Worm (Caenorhabditis elegans) whole organism, midembryonic: ENCODE data around the gene F14D7.14.

Experiments used
- T22C8.4 ChIP-seq: fragments of 200-800 bp; sonication (Bioruptor generic); IDR thresholded peaks from 2 replicates; pipeline ENCODE4 v1.3.6; 2022; ENCODE audit warnings: missing genetic modification characterization, missing compliant biosample characterization
- cog-1 ChIP-seq: sonication (generic microtip); optimal IDR thresholded peaks from 2 replicates; lab custom pipeline; 2016; ENCODE audit warnings: missing genetic modification characterization, missing compliant biosample characterization
- med-1 ChIP-seq: sonication (generic microtip); optimal IDR thresholded peaks from 2 replicates; lab custom pipeline; 2017; ENCODE audit warnings: missing genetic modification characterization, mild to moderate bottlenecking, missing compliant biosample characterization, antibody characterized with exemption, missing genetic modification reagents; ENCODE audit not compliant: insufficient read depth
- ref-1 ChIP-seq: fragments of 200-800 bp; sonication (Bioruptor generic); conservative IDR thresholded peaks from 2 replicates; pipeline ENCODE4 v1.3.6; 2022; ENCODE audit warnings: missing genetic modification reagents, missing genetic modification characterization, missing compliant biosample characterization

DNA sequence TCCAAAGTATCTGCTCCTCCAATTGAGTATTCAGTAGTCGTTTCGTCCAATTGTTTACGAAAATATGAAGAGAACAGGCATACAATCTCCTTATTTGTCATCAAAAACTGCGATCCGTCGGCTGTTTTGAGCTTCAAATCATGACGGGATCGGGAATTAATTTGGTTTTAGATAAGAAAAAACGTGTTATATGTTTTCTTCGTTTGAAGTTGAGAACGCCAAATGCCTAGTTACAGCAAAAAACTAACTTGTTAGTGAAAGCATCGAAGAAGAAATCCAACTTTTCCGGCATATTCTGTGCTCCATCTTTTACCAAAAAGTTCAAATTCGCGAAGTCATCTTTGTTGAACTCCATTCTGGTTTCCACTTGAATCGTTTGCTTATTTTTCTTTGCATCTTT, 20.4 kb upstream of the F14D7.14 start, which contains the start of gene F14D7.1:
- TF ChIP-seq med-1 (GFP tag; lab: Kevin White, UChicago) (no peak), ref-1 (GFP tag; lab: Robert Waterston, UW) (no peak), T22C8.4 (GFP tag; lab: Robert Waterston, UW) (no peak), cog-1 (tag; lab: Kevin White, UChicago) (no peak)
